Worm (Caenorhabditis elegans) whole organism, L3 larva: ENCODE measurements around the gene far-4.
A peak's percentile ranks its signal among the peaks of the same experiment; 100 is the strongest.

Experiments
- elt-1 ChIP-seq: fragments of 150-350 bp; optimal IDR thresholded peaks from 2 replicates; lab custom pipeline; 2014; ENCODE audit warnings: missing biosample characterization, missing genetic modification characterization
- nhr-67 ChIP-seq: fragments of 150-350 bp; optimal IDR thresholded peaks from 2 replicates; lab custom pipeline; 2014; ENCODE audit warnings: missing biosample characterization, missing genetic modification characterization
- pha-4 ChIP-seq: fragments of 150-350 bp; optimal IDR thresholded peaks from 2 replicates; lab custom pipeline; 2014; ENCODE audit warnings: missing biosample characterization, missing genetic modification reagents, missing genetic modification characterization

DNA sequence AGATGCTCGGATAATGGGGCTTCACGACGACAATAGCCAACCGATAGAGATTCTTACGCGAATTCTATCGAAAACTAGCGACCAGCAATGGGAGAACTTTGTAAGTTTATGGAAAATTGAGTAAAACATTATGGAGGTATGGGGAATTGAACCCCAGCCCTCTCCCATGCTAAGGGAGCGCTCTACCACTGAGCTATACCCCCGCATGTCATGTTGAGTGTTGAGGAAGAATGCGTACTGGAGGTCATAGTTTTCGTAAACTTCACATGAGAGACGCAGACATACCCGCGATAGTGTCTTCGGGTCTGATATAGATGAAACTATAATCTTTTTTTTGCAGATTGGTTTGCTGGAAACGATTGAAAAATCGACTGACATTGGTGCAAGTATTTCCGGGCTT lies 3.9 kb upstream of the far-4 start:
- no peak for TF ChIP-seq nhr-67
- TF ChIP-seq elt-1 (tag; lab: Kevin White, UChicago): no peak
- peak; percentile 66 for TF ChIP-seq pha-4 (tag; lab: Kevin White, UChicago)
